Worm (Caenorhabditis elegans): ENCODE data around the gene C32D5.4.

- TF ChIP-seq lin-11 (tag; optimal IDR thresholded peaks at IDR 0.05): no peak
- TF ChIP-seq ceh-34 (tag; optimal IDR thresholded peaks at IDR 0.05): no peak
- no peak for TF ChIP-seq zip-5 (tag; optimal IDR thresholded peaks at IDR 0.05)
- TF ChIP-seq unc-55 (GFP tag; optimal IDR thresholded peaks at IDR 0.05): no peak
- no peak for TF ChIP-seq tbx-2 (tag; optimal IDR thresholded peaks at IDR 0.05)
- TF ChIP-seq pros-1 (tag; optimal IDR thresholded peaks at IDR 0.05): no peak
- no peak for TF ChIP-seq pax-1 (tag; optimal IDR thresholded peaks at IDR 0.05)
- TF ChIP-seq ceh-31 (tag; optimal IDR thresholded peaks at IDR 0.05): no peak
- TF ChIP-seq hlh-30 (tag; optimal IDR thresholded peaks at IDR 0.05; ENCODE audit: insufficient read depth): no peak
- peak; percentile 77 for TF ChIP-seq ama-1 (optimal IDR thresholded peaks at IDR 0.05)
- no peak for TF ChIP-seq dmd-4 (tag; optimal IDR thresholded peaks at IDR 0.05; ENCODE audit: borderline replicate concordance)
- TF ChIP-seq fkh-10 (GFP tag; optimal IDR thresholded peaks at IDR 0.05): no peak
- no peak for TF ChIP-seq nhr-11 (tag; optimal IDR thresholded peaks at IDR 0.05)
- TF ChIP-seq sdc-2 (tag; optimal IDR thresholded peaks at IDR 0.05): no peak
These were observed 23.7 kb upstream of the C32D5.4 start for ce11 chrII:6346551-6347079.
